Worm (Caenorhabditis elegans): ENCODE results near the gene rbm-7.

The rbm-7 gene

ce11 chrIII:12931786-12932427 is at the start of gene rbm-7:
rbm-7 (minus strand) TSS chrIII:12931867.
- TF ChIP-seq W03F9.2 (tag; optimal IDR thresholded peaks at IDR 0.05) (peak; percentile 65), him-1 (tag; optimal IDR thresholded peaks at IDR 0.05) (no peak)

ce11 chrIII:12980770-12981169 is 49.1 kb upstream of the rbm-7 start, which contains the start of gene ZK1010.4:
ZK1010.4 (plus strand) TSS chrIII:12981070.
- no peak for TF ChIP-seq dao-5 (tag; optimal IDR thresholded peaks at IDR 0.05)
- TF ChIP-seq W03F9.2 (tag; optimal IDR thresholded peaks at IDR 0.05): no peak
- no peak for TF ChIP-seq him-1 (tag; optimal IDR thresholded peaks at IDR 0.05)

- peak; percentile 59 for TF ChIP-seq him-1 (tag; optimal IDR thresholded peaks at IDR 0.05)
- peak; percentile 78 for TF ChIP-seq W03F9.2 (tag; optimal IDR thresholded peaks at IDR 0.05)
- no peak for TF ChIP-seq dao-5 (tag; optimal IDR thresholded peaks at IDR 0.05)
Measured at ce11 chrIII:12978473-12979174, 47.0 kb upstream of the rbm-7 start, which contains the start of the genes ubq-2 and frg-1. ubq-2 (minus strand) TSS chrIII:12978523. frg-1 (plus strand) TSS chrIII:12979162.

ce11 chrIII:12977559-12977958 is 45.9 kb upstream of the rbm-7 start, which contains the start of gene ZK1010.2:
ZK1010.2 (minus strand) TSS chrIII:12977862.
- no peak for TF ChIP-seq W03F9.2 (tag; optimal IDR thresholded peaks at IDR 0.05)
- no peak for TF ChIP-seq dao-5 (tag; optimal IDR thresholded peaks at IDR 0.05)
- TF ChIP-seq him-1 (tag; optimal IDR thresholded peaks at IDR 0.05): no peak

ce11 chrIII:12972398-12972797 is 40.7 kb upstream of the rbm-7 start, which contains the start of gene bckd-1A:
bckd-1A (minus strand) TSS chrIII:12972498.
- no peak for TF ChIP-seq W03F9.2 (tag; optimal IDR thresholded peaks at IDR 0.05)
- no peak for TF ChIP-seq him-1 (tag; optimal IDR thresholded peaks at IDR 0.05)
- TF ChIP-seq dao-5 (tag; optimal IDR thresholded peaks at IDR 0.05): no peak

- no peak for TF ChIP-seq him-1 (tag; optimal IDR thresholded peaks at IDR 0.05)
- no peak for TF ChIP-seq dao-5 (tag; optimal IDR thresholded peaks at IDR 0.05)
- TF ChIP-seq W03F9.2 (tag; optimal IDR thresholded peaks at IDR 0.05): peak; percentile 10
Measured at ce11 chrIII:12971828-12972379, 40.2 kb upstream of the rbm-7 start.

ce11 chrIII:12968330-12968729 is 36.7 kb upstream of the rbm-7 start:
- no peak for TF ChIP-seq W03F9.2 (tag; optimal IDR thresholded peaks at IDR 0.05)

- TF ChIP-seq W03F9.2 (tag; optimal IDR thresholded peaks at IDR 0.05) (no peak), dao-5 (tag; optimal IDR thresholded peaks at IDR 0.05) (no peak), him-1 (tag; optimal IDR thresholded peaks at IDR 0.05) (no peak)
Measured at ce11 chrIII:12967437-12968043, 35.9 kb upstream of the rbm-7 start.

ce11 chrIII:12966895-12967294 is 35.2 kb upstream of the rbm-7 start, which contains the start of gene ttm-1:
ttm-1 (minus strand) TSS chrIII:12966995.
- TF ChIP-seq W03F9.2 (tag; optimal IDR thresholded peaks at IDR 0.05) (no peak), him-1 (tag; optimal IDR thresholded peaks at IDR 0.05) (no peak), dao-5 (tag; optimal IDR thresholded peaks at IDR 0.05) (no peak)

- TF ChIP-seq dao-5 (tag; optimal IDR thresholded peaks at IDR 0.05) (no peak), W03F9.2 (tag; optimal IDR thresholded peaks at IDR 0.05) (no peak)
Measured at ce11 chrIII:12960705-12961104, 29.0 kb upstream of the rbm-7 start.

ce11 chrIII:12959286-12959685 is 27.6 kb upstream of the rbm-7 start:
- TF ChIP-seq dao-5 (tag; optimal IDR thresholded peaks at IDR 0.05) (no peak), him-1 (tag; optimal IDR thresholded peaks at IDR 0.05) (no peak), W03F9.2 (tag; optimal IDR thresholded peaks at IDR 0.05) (no peak)

- TF ChIP-seq him-1 (tag; optimal IDR thresholded peaks at IDR 0.05) (no peak), W03F9.2 (tag; optimal IDR thresholded peaks at IDR 0.05) (no peak), dao-5 (tag; optimal IDR thresholded peaks at IDR 0.05) (no peak)
Measured at ce11 chrIII:12952615-12953014, 20.9 kb upstream of the rbm-7 start.

ce11 chrIII:12951362-12952228 is 19.9 kb upstream of the rbm-7 start, which contains the start of gene Y39E4A.1:
Y39E4A.1 (plus strand) TSS chrIII:12951412.
- no peak for TF ChIP-seq him-1 (tag; optimal IDR thresholded peaks at IDR 0.05)
- no peak for TF ChIP-seq W03F9.2 (tag; optimal IDR thresholded peaks at IDR 0.05)
- TF ChIP-seq dao-5 (tag; optimal IDR thresholded peaks at IDR 0.05): no peak

Measured in whole organism, L4/young adult.